Worm (Caenorhabditis elegans) whole organism, early embryonic: ENCODE measurements around the gene srj-6.

Experiments
- F13C5.2 ChIP-seq: sonication (generic microtip); optimal IDR thresholded peaks from 2 replicates; lab custom pipeline; 2017; ENCODE audit warnings: mild to moderate bottlenecking, missing genetic modification characterization, inconsistent platforms, missing compliant biosample characterization
- ama-1 ChIP-seq: fragments of 150-350 bp; optimal IDR thresholded peaks from 2 replicates; lab custom pipeline; 2014
- ceh-36 ChIP-seq: sonication (generic microtip); optimal IDR thresholded peaks from 2 replicates; lab custom pipeline; 2016; ENCODE audit warnings: missing genetic modification characterization, inconsistent platforms, missing compliant biosample characterization
- scrt-1 ChIP-seq: fragments of 200-800 bp; sonication (Bioruptor generic); IDR thresholded peaks from 2 replicates; pipeline ENCODE4 v1.3.6; 2022; ENCODE audit warnings: missing genetic modification characterization, missing compliant biosample characterization
- tbx-11 ChIP-seq: fragments of 200-800 bp; sonication (Bioruptor generic); IDR thresholded peaks from 2 replicates; pipeline ENCODE4 v1.3.6; 2022; ENCODE audit warnings: missing genetic modification characterization, missing compliant biosample characterization

ce11 chrV:622902-623301, 31.4 kb downstream of the srj-6 start, which contains the start of gene F48G7.5:
- no peak for TF ChIP-seq ceh-36 (tag; lab: Kevin White, UChicago)
- no peak for TF ChIP-seq tbx-11 (GFP tag; lab: Robert Waterston, UW)
- TF ChIP-seq F13C5.2 (tag; lab: Kevin White, UChicago) = no peak
- TF ChIP-seq scrt-1 = no peak
- TF ChIP-seq ama-1 (lab: Kevin White, UChicago) = no peak
